Fruit fly (Drosophila melanogaster) whole organism, embryonic: ENCODE measurements around the gene Tti1.

Experiments used
- Bgb ChIP-seq: fragments of 200-800 bp; sonication (Bioruptor generic); IDR thresholded peaks from 2 replicates; pipeline ENCODE4 v1.3.6; 2022; ENCODE audit warnings: missing biosample characterization, missing genetic modification characterization; ENCODE audit not compliant: partially characterized antibody
- CG10366 ChIP-seq: fragments of 200-800 bp; sonication (Bioruptor generic); IDR thresholded peaks from 2 replicates; pipeline ENCODE4 v1.3.6; 2022; ENCODE audit warnings: missing biosample characterization, missing genetic modification characterization
- CG10565 ChIP-seq: fragments of 200-800 bp; sonication (Bioruptor generic); optimal IDR thresholded peaks from 3 replicates; lab custom pipeline; 2016; ENCODE audit warnings: missing biosample characterization, mild to moderate bottlenecking, missing genetic modification characterization
- CG11093 ChIP-seq: fragments of 200-800 bp; sonication (Bioruptor generic); IDR thresholded peaks from 3 replicates; pipeline ENCODE4 v1.3.6; 2022; ENCODE audit warnings: missing biosample characterization, missing genetic modification characterization
- CG11504 ChIP-seq: fragments of 200-800 bp; sonication (Bioruptor generic); optimal IDR thresholded peaks from 3 replicates; lab custom pipeline; 2019; ENCODE audit warnings: missing biosample characterization, mild to moderate bottlenecking, missing genetic modification characterization, moderate library complexity
- CG11695 ChIP-seq: fragments of 200-800 bp; sonication (Bioruptor generic); IDR thresholded peaks from 3 replicates; pipeline ENCODE4 v1.3.6; 2022; ENCODE audit warnings: missing biosample characterization, missing genetic modification characterization
- CG12155 ChIP-seq: fragments of 200-800 bp; sonication (Bioruptor generic); optimal IDR thresholded peaks from 3 replicates; lab custom pipeline; 2016; ENCODE audit warnings: missing biosample characterization, missing genetic modification characterization
- CG13287 ChIP-seq: fragments of 200-800 bp; sonication (Bioruptor generic); IDR thresholded peaks from 2 replicates; pipeline ENCODE4 v1.3.6; 2022; ENCODE audit warnings: missing biosample characterization, missing genetic modification characterization; ENCODE audit not compliant: partially characterized antibody
- CG15011 ChIP-seq: fragments of 200-800 bp; sonication (Bioruptor generic); optimal IDR thresholded peaks from 3 replicates; lab custom pipeline; 2018; ENCODE audit warnings: missing biosample characterization, mild to moderate bottlenecking, missing genetic modification characterization
- CG15269 ChIP-seq: fragments of 200-800 bp; sonication (Bioruptor generic); optimal IDR thresholded peaks from 2 replicates; lab custom pipeline; 2018; ENCODE audit warnings: missing biosample characterization, mild to moderate bottlenecking, missing genetic modification characterization, moderate library complexity
- CG17186 ChIP-seq: fragments of 200-800 bp; sonication (Bioruptor generic); optimal IDR thresholded peaks from 3 replicates; lab custom pipeline; 2017; ENCODE audit warnings: missing biosample characterization, missing genetic modification reagents, missing genetic modification characterization
- CG17568 ChIP-seq: fragments of 200-800 bp; sonication (Bioruptor generic); optimal IDR thresholded peaks from 2 replicates; lab custom pipeline; 2018; ENCODE audit warnings: missing biosample characterization, mild to moderate bottlenecking, missing genetic modification characterization, moderate library complexity
- CG17912 ChIP-seq: fragments of 200-800 bp; sonication (Bioruptor generic); optimal IDR thresholded peaks from 2 replicates; lab custom pipeline; 2018; ENCODE audit warnings: missing biosample characterization, mild to moderate bottlenecking, missing genetic modification characterization
- CG30020 ChIP-seq: fragments of 200-800 bp; optimal IDR thresholded peaks from 2 replicates; lab custom pipeline; 2019; ENCODE audit warnings: missing biosample characterization, mild to moderate bottlenecking, missing genetic modification characterization, moderate library complexity
- CG31441 ChIP-seq: fragments of 200-800 bp; sonication (Bioruptor generic); IDR thresholded peaks from 2 replicates; pipeline ENCODE4 v1.3.6; 2022; ENCODE audit warnings: missing biosample characterization, missing genetic modification characterization
- CG33557 ChIP-seq: fragments of 200-800 bp; sonication (Bioruptor generic); optimal IDR thresholded peaks from 2 replicates; lab custom pipeline; 2019; ENCODE audit warnings: missing biosample characterization, mild to moderate bottlenecking, missing genetic modification characterization, moderate library complexity
- CG34422 ChIP-seq: fragments of 200-800 bp; sonication (Bioruptor generic); IDR thresholded peaks from 3 replicates; pipeline ENCODE4 v1.3.6; 2022; ENCODE audit warnings: missing biosample characterization, missing genetic modification characterization
- CG3847 ChIP-seq: fragments of 200-800 bp; sonication (Bioruptor generic); IDR thresholded peaks from 2 replicates; pipeline ENCODE4 v1.3.6; 2022; ENCODE audit warnings: missing biosample characterization, missing genetic modification characterization
- CG7372 ChIP-seq: fragments of 200-800 bp; sonication (Bioruptor generic); IDR thresholded peaks from 2 replicates; pipeline ENCODE4 v1.3.6; 2022; ENCODE audit warnings: missing biosample characterization, missing genetic modification characterization
- CG8765 ChIP-seq: fragments of 200-800 bp; sonication (Bioruptor generic); IDR thresholded peaks from 2 replicates; pipeline ENCODE4 v1.3.6; 2022; ENCODE audit warnings: missing biosample characterization, missing genetic modification characterization
- CHES-1-like ChIP-seq: fragments of 200-800 bp; sonication (Bioruptor generic); optimal IDR thresholded peaks from 2 replicates; lab custom pipeline; 2016; ENCODE audit warnings: missing biosample characterization, missing genetic modification characterization
- CoRest ChIP-seq: fragments of 200-800 bp; sonication (Bioruptor generic); optimal IDR thresholded peaks from 3 replicates; lab custom pipeline; 2018; ENCODE audit warnings: missing biosample characterization, mild to moderate bottlenecking, missing genetic modification characterization, moderate library complexity
- Dek ChIP-seq: fragments of 200-800 bp; sonication (Bioruptor generic); optimal IDR thresholded peaks from 3 replicates; lab custom pipeline; 2019; ENCODE audit warnings: missing biosample characterization, mild to moderate bottlenecking, missing genetic modification characterization, moderate library complexity
- Dll ChIP-seq: fragments of 200-800 bp; sonication (Bioruptor generic); IDR thresholded peaks from 4 replicates; pipeline ENCODE4 v1.3.6; 2022; ENCODE audit warnings: missing biosample characterization, missing genetic modification characterization; ENCODE audit not compliant: partially characterized antibody
- E2f2 ChIP-seq: fragments of 200-800 bp; sonication (Bioruptor generic); IDR thresholded peaks from 2 replicates; pipeline ENCODE4 v1.3.6; 2022; ENCODE audit warnings: missing biosample characterization, missing genetic modification characterization
- Ets97D ChIP-seq: fragments of 200-800 bp; sonication (Bioruptor generic); optimal IDR thresholded peaks from 3 replicates; lab custom pipeline; 2016; ENCODE audit warnings: missing biosample characterization, missing genetic modification characterization
- Fer1 ChIP-seq: fragments of 200-800 bp; sonication (Bioruptor generic); optimal IDR thresholded peaks from 2 replicates; lab custom pipeline; 2017; ENCODE audit warnings: missing biosample characterization, mild to moderate bottlenecking, missing genetic modification characterization
- Meics ChIP-seq: fragments of 200-800 bp; sonication (Bioruptor generic); optimal IDR thresholded peaks from 2 replicates; lab custom pipeline; 2017; ENCODE audit warnings: missing biosample characterization, mild to moderate bottlenecking, missing genetic modification characterization
- Ravus ChIP-seq: fragments of 200-800 bp; sonication (Bioruptor generic); IDR thresholded peaks from 2 replicates; pipeline ENCODE4 v1.3.6; 2022; ENCODE audit warnings: missing biosample characterization, missing genetic modification characterization
- Scr ChIP-seq: fragments of 200-800 bp; sonication (Bioruptor generic); IDR thresholded peaks from 2 replicates; pipeline ENCODE4 v1.3.6; 2022; ENCODE audit warnings: missing biosample characterization, missing genetic modification characterization; ENCODE audit not compliant: partially characterized antibody
- abd-A ChIP-seq: fragments of 200-800 bp; sonication (Bioruptor generic); optimal IDR thresholded peaks from 3 replicates; lab custom pipeline; 2019; ENCODE audit warnings: missing biosample characterization, mild to moderate bottlenecking, missing genetic modification characterization, moderate library complexity
- chn ChIP-seq: fragments of 200-800 bp; sonication (Bioruptor generic); optimal IDR thresholded peaks from 2 replicates; lab custom pipeline; 2016; ENCODE audit warnings: missing biosample characterization, missing genetic modification characterization
- ci ChIP-seq: fragments of 200-800 bp; sonication (Bioruptor generic); IDR thresholded peaks from 3 replicates; pipeline ENCODE4 v1.3.6; 2022; ENCODE audit warnings: missing biosample characterization, missing genetic modification characterization
- disco-r ChIP-seq: fragments of 200-800 bp; sonication (Bioruptor generic); optimal IDR thresholded peaks from 2 replicates; lab custom pipeline; 2016; ENCODE audit warnings: missing biosample characterization, missing genetic modification characterization
- esg ChIP-seq: fragments of 200-800 bp; sonication (Bioruptor generic); conservative IDR thresholded peaks from 2 replicates; pipeline ENCODE4 v1.3.6; 2022; ENCODE audit warnings: missing biosample characterization, missing genetic modification characterization
- fd96Cb ChIP-seq: fragments of 200-800 bp; sonication (Bioruptor generic); optimal IDR thresholded peaks from 2 replicates; lab custom pipeline; 2018; ENCODE audit warnings: missing biosample characterization, mild to moderate bottlenecking, missing genetic modification characterization, moderate library complexity
- gt ChIP-seq: fragments of 200-800 bp; sonication (Bioruptor generic); IDR thresholded peaks from 2 replicates; pipeline ENCODE4 v1.3.6; 2022; ENCODE audit warnings: missing biosample characterization, missing genetic modification characterization
- ham ChIP-seq: fragments of 200-800 bp; sonication (Bioruptor generic); IDR thresholded peaks from 2 replicates; pipeline ENCODE4 v1.3.6; 2022; ENCODE audit warnings: missing biosample characterization, missing genetic modification characterization
- nerfin-2 ChIP-seq: fragments of 200-800 bp; sonication (Bioruptor generic); IDR thresholded peaks from 2 replicates; pipeline ENCODE4 v1.3.6; 2022; ENCODE audit warnings: missing biosample characterization, missing genetic modification characterization; ENCODE audit not compliant: partially characterized antibody
- onecut ChIP-seq: fragments of 200-800 bp; sonication (Bioruptor generic); IDR thresholded peaks from 2 replicates; pipeline ENCODE4 v1.3.6; 2022; ENCODE audit warnings: missing biosample characterization, missing genetic modification characterization
- pan ChIP-seq, 4 experiments: fragments of >200 bp in 3 of 4; fragments of 200-800 bp in 1 of 4; sonication (Bioruptor generic) in 1 of 4; optimal IDR thresholded peaks in 3 of 4; IDR thresholded peaks in 1 of 4; 2 replicates each; pipeline versions ENCODE4 v1.3.6 to Lab custom; 2017 to 2022; ENCODE audit warnings: missing biosample characterization in 2 of 4, missing genetic modification characterization in 2 of 4, mixed read lengths in 1 of 4
- ro ChIP-seq: fragments of 200-800 bp; sonication (Bioruptor generic); IDR thresholded peaks from 2 replicates; pipeline ENCODE4 v1.3.6; 2022; ENCODE audit warnings: missing biosample characterization, missing genetic modification characterization
- salm ChIP-seq: fragments of 200-800 bp; sonication (Bioruptor generic); optimal IDR thresholded peaks from 2 replicates; lab custom pipeline; 2018; ENCODE audit warnings: missing biosample characterization, mild to moderate bottlenecking, missing genetic modification characterization
- sc ChIP-seq, 3 experiments: fragments of >200 bp in 2 of 3; fragments of 200-800 bp in 1 of 3; sonication (Bioruptor generic) in 1 of 3; optimal IDR thresholded peaks; 2 replicates in 2 of 3; 3 replicates in 1 of 3; lab custom pipeline; 2017; ENCODE audit warnings: mild to moderate bottlenecking in 1 of 3, missing biosample characterization in 1 of 3, missing genetic modification characterization in 1 of 3, missing genetic modification reagents in 1 of 3
- schlank ChIP-seq: fragments of 200-800 bp; sonication (Bioruptor generic); optimal IDR thresholded peaks from 2 replicates; lab custom pipeline; 2018; ENCODE audit warnings: missing biosample characterization, mild to moderate bottlenecking, missing genetic modification characterization
- sim ChIP-seq: fragments of 200-800 bp; sonication (Bioruptor generic); IDR thresholded peaks from 2 replicates; pipeline ENCODE4 v1.3.6; 2022; ENCODE audit warnings: missing biosample characterization, missing genetic modification characterization
- slou ChIP-seq: fragments of 200-800 bp; sonication (Bioruptor generic); optimal IDR thresholded peaks from 3 replicates; lab custom pipeline; 2016; ENCODE audit warnings: missing biosample characterization, missing genetic modification characterization
- sr ChIP-seq: fragments of 200-800 bp; sonication (Bioruptor generic); IDR thresholded peaks from 3 replicates; pipeline ENCODE4 v1.3.6; 2022; ENCODE audit warnings: missing biosample characterization, missing genetic modification characterization

Gene Tti1

dm6 chr3R:9800644-9801330, 46.3 kb upstream of the Tti1 start, which contains the start of the genes CG9467 and CG8526 (continued):
- TF ChIP-seq CoRest (tag; lab: Kevin White, UChicago), result peak; percentile 89
- TF ChIP-seq sim (GFP tag; lab: Robert Waterston, UW), result no peak
- TF ChIP-seq CG10565 (GFP tag; lab: Kevin White, UChicago), result no peak
- peak; percentile 54; the same call in 1 of the 2 replicates for TF ChIP-seq CG10366
- TF ChIP-seq esg (GFP tag; lab: Robert Waterston, UW), result peak; percentile 46; the same call in 1 of the 2 replicates
- TF ChIP-seq pan (optimal IDR thresholded peaks at IDR 0.05; lab: Kevin White, UChicago), result no peak
- TF ChIP-seq pan (GFP tag; optimal IDR thresholded peaks at IDR 0.05 in 1 of 2, IDR thresholded peaks at IDR 0.05 in 1 of 2), result peak in 1 of 2 experiments; percentile 34
- no peak for TF ChIP-seq CHES-1-like
- peak; percentile 59 for TF ChIP-seq CG12155 (GFP tag; lab: Kevin White, UChicago)
- TF ChIP-seq CG11093, result 0 out of 3 replicates have a peak, but pooled peaks have one; percentile 41
- TF ChIP-seq Bgb (GFP tag; lab: Robert Waterston, UW), result peak; percentile 51; the same call in 1 of the 2 replicates
- TF ChIP-seq CG34422 (GFP tag; lab: Robert Waterston, UW), result peak; percentile 50; the same call in 1 of the 3 replicates
- no peak for TF ChIP-seq Ravus (GFP tag; lab: Robert Waterston, UW)
- peak; percentile 72 for TF ChIP-seq Dek
- no peak for TF ChIP-seq CG17568 (GFP tag; lab: Kevin White, UChicago)
- peak; percentile 36 for TF ChIP-seq fd96Cb (tag; lab: Kevin White, UChicago)
- TF ChIP-seq CG8765 (GFP tag; lab: Robert Waterston, UW), result peak; percentile 51
- TF ChIP-seq Scr, result peak; percentile 90
- peak; percentile 84 for TF ChIP-seq CG13287 (GFP tag; lab: Robert Waterston, UW)
- TF ChIP-seq Meics (GFP tag; lab: Kevin White, UChicago), result peak; percentile 55
- peak; percentile 73 for TF ChIP-seq CG30020
- peak; percentile 59 for TF ChIP-seq slou (GFP tag; lab: Kevin White, UChicago)
- no peak for TF ChIP-seq CG15269 (tag; lab: Kevin White, UChicago)
- no peak for TF ChIP-seq ro (GFP tag; lab: Robert Waterston, UW)
- no peak for TF ChIP-seq schlank (tag; lab: Kevin White, UChicago)
- no peak for TF ChIP-seq nerfin-2 (GFP tag; lab: Robert Waterston, UW)
- TF ChIP-seq CG11695 (GFP tag; lab: Robert Waterston, UW), result peak; percentile 23; the same call in 1 of the 3 replicates
- peak; percentile 24 for TF ChIP-seq CG17186 (GFP tag; lab: Kevin White, UChicago)
- peak; percentile 43 for TF ChIP-seq Ets97D
- peak; percentile 97 for TF ChIP-seq CG31441
- TF ChIP-seq gt (GFP tag; lab: Robert Waterston, UW), result no peak
- TF ChIP-seq salm, result peak; percentile 4
- TF ChIP-seq disco-r, result no peak
- TF ChIP-seq ci, result peak; percentile 35; the same call in 1 of the 3 replicates
- TF ChIP-seq ham (GFP tag; lab: Robert Waterston, UW), result no peak
- TF ChIP-seq CG17912 (GFP tag; lab: Kevin White, UChicago), result no peak
- TF ChIP-seq Dll (GFP tag; lab: Robert Waterston, UW), result peak; percentile 88
- no peak for TF ChIP-seq onecut (GFP tag; lab: Robert Waterston, UW)
- peak; percentile 49 for TF ChIP-seq CG7372 (GFP tag; lab: Robert Waterston, UW)
- TF ChIP-seq abd-A, result no peak
- TF ChIP-seq sr (GFP tag; lab: Robert Waterston, UW), result no peak
- peak; percentile 77 for TF ChIP-seq CG3847 (GFP tag; lab: Robert Waterston, UW)
- no peak for TF ChIP-seq CG15011
- TF ChIP-seq CG11504 (tag; lab: Kevin White, UChicago), result no peak
- TF ChIP-seq E2f2, result peak; percentile 82
- TF ChIP-seq Fer1 (GFP tag; lab: Kevin White, UChicago), result peak; percentile 53
- peak; percentile 44 for TF ChIP-seq chn (GFP tag; lab: Kevin White, UChicago)
- peak; percentile 47 for TF ChIP-seq CG33557 (GFP tag; lab: Kevin White, UChicago)
- TF ChIP-seq sc (optimal IDR thresholded peaks at IDR 0.05; lab: Kevin White, UChicago), result no peak
- no peak for TF ChIP-seq sc (GFP tag; optimal IDR thresholded peaks at IDR 0.05; lab: Kevin White, UChicago)
